Worm (Caenorhabditis elegans) whole organism, L1 larva: ENCODE measurements around the gene C56G2.15.

Experiments
- C04F5.9 ChIP-seq: sonication (generic microtip); optimal IDR thresholded peaks from 2 replicates; lab custom pipeline; 2016; ENCODE audit warnings: missing genetic modification characterization, missing compliant biosample characterization
- C16A3.4 ChIP-seq: fragments of 150-350 bp; optimal IDR thresholded peaks from 2 replicates; lab custom pipeline; 2014; ENCODE audit warnings: missing biosample characterization, missing genetic modification characterization
- Y116A8C.19 ChIP-seq: sonication (generic microtip); optimal IDR thresholded peaks from 2 replicates; lab custom pipeline; 2016; ENCODE audit warnings: missing compliant biosample characterization, missing genetic modification characterization, borderline replicate concordance
- aha-1 ChIP-seq: fragments of 150-350 bp; optimal IDR thresholded peaks from 2 replicates; lab custom pipeline; 2014; ENCODE audit warnings: missing biosample characterization, missing genetic modification characterization
- aly-2 ChIP-seq: fragments of 150-350 bp; optimal IDR thresholded peaks from 2 replicates; lab custom pipeline; 2014; ENCODE audit warnings: missing biosample characterization, missing genetic modification characterization
- blmp-1 ChIP-seq: fragments of 150-350 bp; optimal IDR thresholded peaks from 2 replicates; lab custom pipeline; 2014; ENCODE audit warnings: missing biosample characterization, missing genetic modification characterization
- ceh-63 ChIP-seq: fragments of 200-800 bp; sonication (Bioruptor generic); optimal IDR thresholded peaks from 2 replicates; lab custom pipeline; 2018; ENCODE audit warnings: mild to moderate bottlenecking, missing genetic modification characterization, missing compliant biosample characterization
- ceh-8 ChIP-seq: fragments of 200-800 bp; sonication (Bioruptor generic); optimal IDR thresholded peaks from 2 replicates; lab custom pipeline; 2018; ENCODE audit warnings: mild to moderate bottlenecking, missing genetic modification characterization, moderate library complexity, missing compliant biosample characterization
- ceh-90 ChIP-seq: sonication (generic microtip); optimal IDR thresholded peaks from 2 replicates; lab custom pipeline; 2016; ENCODE audit warnings: missing genetic modification characterization, missing compliant biosample characterization
- ces-1 ChIP-seq: fragments of 150-350 bp; optimal IDR thresholded peaks from 2 replicates; lab custom pipeline; 2014; ENCODE audit warnings: missing biosample characterization, missing genetic modification reagents, missing genetic modification characterization
- dsc-1 ChIP-seq: sonication (generic microtip); optimal IDR thresholded peaks from 2 replicates; lab custom pipeline; 2016; ENCODE audit warnings: mild to moderate bottlenecking, missing genetic modification characterization, missing compliant biosample characterization
- efl-1 ChIP-seq, 4 experiments: fragments of 150-350 bp; optimal IDR thresholded peaks in 3 of 4; peaks in 1 of 4; 1 replicate in 1 of 4; 2 replicates in 3 of 4; lab custom pipeline; 2014; ENCODE audit warnings: missing biosample characterization in 2 of 4, missing genetic modification characterization in 2 of 4, missing genetic modification reagents in 2 of 4
- efl-3 ChIP-seq: fragments of 200-800 bp; sonication (Bioruptor generic); optimal IDR thresholded peaks from 2 replicates; lab custom pipeline; 2018; ENCODE audit warnings: mild to moderate bottlenecking, missing genetic modification characterization, missing compliant biosample characterization
- egl-13 ChIP-seq: sonication (generic microtip); optimal IDR thresholded peaks from 2 replicates; lab custom pipeline; 2016; ENCODE audit warnings: missing genotype, missing genetic modification reagents, missing genetic modification characterization, missing compliant biosample characterization
- egl-27 ChIP-seq, 2 experiments: fragments of 150-350 bp in 1 of 2; sonication (generic microtip); optimal IDR thresholded peaks; 3 replicates each; lab custom pipeline; 2017 to 2018; ENCODE audit warnings: missing biosample characterization in 2 of 2, missing genetic modification characterization in 2 of 2, missing genetic modification reagents in 2 of 2
- elt-2 ChIP-seq: sonication (generic microtip); optimal IDR thresholded peaks from 2 replicates; lab custom pipeline; 2016; ENCODE audit warnings: missing genetic modification characterization, mild to moderate bottlenecking, inconsistent platforms, missing compliant biosample characterization, missing genetic modification reagents
- elt-3 ChIP-seq, 6 experiments: fragments of 150-350 bp in 1 of 6; sonication (generic microtip); optimal IDR thresholded peaks; 2 replicates each; lab custom pipeline; 2017 to 2018; ENCODE audit warnings: missing biosample characterization in 6 of 6, missing genetic modification characterization in 6 of 6, inconsistent platforms in 1 of 6
- ets-5 ChIP-seq: fragments of 200-800 bp; sonication (Bioruptor generic); IDR thresholded peaks from 2 replicates; pipeline ENCODE4 v1.3.6; 2022; ENCODE audit warnings: missing genetic modification characterization, missing compliant biosample characterization
- fkh-4 ChIP-seq: sonication (generic microtip); optimal IDR thresholded peaks from 2 replicates; lab custom pipeline; 2016; ENCODE audit warnings: missing compliant biosample characterization, missing genetic modification characterization, borderline replicate concordance
- fkh-8 ChIP-seq: sonication (generic microtip); optimal IDR thresholded peaks from 2 replicates; lab custom pipeline; 2016; ENCODE audit warnings: mild to moderate bottlenecking, missing genetic modification characterization, missing compliant biosample characterization
- grh-1 ChIP-seq: fragments of 200-800 bp; sonication (Bioruptor generic); IDR thresholded peaks from 2 replicates; pipeline ENCODE4 v1.3.6; 2022; ENCODE audit warnings: missing genetic modification reagents, missing genetic modification characterization, missing compliant biosample characterization
- hlh-17 ChIP-seq: fragments of 200-800 bp; sonication (Bioruptor generic); optimal IDR thresholded peaks from 2 replicates; lab custom pipeline; 2018; ENCODE audit warnings: missing genetic modification characterization, mild to moderate bottlenecking, missing compliant biosample characterization, moderate library complexity, borderline replicate concordance
- hlh-4 ChIP-seq: sonication (generic microtip); optimal IDR thresholded peaks from 2 replicates; lab custom pipeline; 2016; ENCODE audit warnings: mild to moderate bottlenecking, missing genetic modification characterization, missing compliant biosample characterization
- lin-13 ChIP-seq: fragments of 150-350 bp; optimal IDR thresholded peaks from 2 replicates; lab custom pipeline; 2014; ENCODE audit warnings: missing biosample characterization, missing genetic modification reagents, missing genetic modification characterization
- lsy-2 ChIP-seq, 2 experiments: fragments of 150-350 bp; optimal IDR thresholded peaks; 2 replicates each; lab custom pipeline; 2014; ENCODE audit warnings: missing biosample characterization in 2 of 2, missing genetic modification characterization in 2 of 2
- mab-9 ChIP-seq: fragments of 200-800 bp; sonication (Bioruptor generic); IDR thresholded peaks from 2 replicates; pipeline ENCODE4 v1.3.6; 2022; ENCODE audit warnings: missing genetic modification reagents, missing genetic modification characterization, missing compliant biosample characterization
- mdl-1 ChIP-seq, 2 experiments: fragments of 150-350 bp; optimal IDR thresholded peaks; 2 replicates each; lab custom pipeline; 2014 to 2017; ENCODE audit warnings: missing biosample characterization in 2 of 2, missing genetic modification characterization in 2 of 2, inconsistent platforms in 1 of 2
- mef-2 ChIP-seq: fragments of 150-350 bp; optimal IDR thresholded peaks from 2 replicates; lab custom pipeline; 2014; ENCODE audit warnings: missing biosample characterization, missing genetic modification characterization
- nhr-11 ChIP-seq: fragments of 150-350 bp; optimal IDR thresholded peaks from 2 replicates; lab custom pipeline; 2014; ENCODE audit warnings: missing biosample characterization, missing genetic modification characterization
- nhr-12 ChIP-seq: sonication (generic microtip); optimal IDR thresholded peaks from 2 replicates; lab custom pipeline; 2017; ENCODE audit warnings: missing biosample characterization, missing genetic modification characterization
- nhr-19 ChIP-seq: fragments of 200-800 bp; sonication (Bioruptor generic); conservative IDR thresholded peaks from 2 replicates; pipeline ENCODE4 v1.3.6; 2022; ENCODE audit warnings: missing genetic modification characterization, missing compliant biosample characterization
- nhr-47 ChIP-seq: sonication (generic microtip); optimal IDR thresholded peaks from 2 replicates; lab custom pipeline; 2016; ENCODE audit warnings: mild to moderate bottlenecking, missing genetic modification characterization, moderate library complexity, missing compliant biosample characterization
- nhr-77 ChIP-seq: fragments of 150-350 bp; optimal IDR thresholded peaks from 2 replicates; lab custom pipeline; 2014; ENCODE audit warnings: missing biosample characterization, missing genetic modification characterization
- nhr-85 ChIP-seq: sonication (generic microtip); peaks from one replicate; lab custom pipeline; 2016; ENCODE audit warnings: missing genetic modification characterization, inconsistent platforms, missing compliant biosample characterization
- pag-3 ChIP-seq: sonication (generic microtip); optimal IDR thresholded peaks from 2 replicates; lab custom pipeline; 2017; ENCODE audit warnings: missing genetic modification characterization, mild to moderate bottlenecking, missing compliant biosample characterization, antibody characterized with exemption, borderline replicate concordance; ENCODE audit not compliant: insufficient read depth
- pax-3 ChIP-seq: fragments of 200-800 bp; sonication (Bioruptor generic); optimal IDR thresholded peaks from 2 replicates; lab custom pipeline; 2018; ENCODE audit warnings: mild to moderate bottlenecking, missing genetic modification characterization, moderate library complexity, missing compliant biosample characterization
- skn-1 ChIP-seq: fragments of 150-350 bp; optimal IDR thresholded peaks from 2 replicates; lab custom pipeline; 2014; ENCODE audit warnings: missing biosample characterization, missing genetic modification characterization
- snpc-4 ChIP-seq: fragments of 150-350 bp; optimal IDR thresholded peaks from 2 replicates; lab custom pipeline; 2014; ENCODE audit warnings: missing biosample characterization, missing genetic modification characterization
- snu-23 ChIP-seq: sonication (generic microtip); optimal IDR thresholded peaks from 2 replicates; lab custom pipeline; 2016; ENCODE audit warnings: missing genetic modification characterization, missing compliant biosample characterization
- sox-4 ChIP-seq: sonication (generic microtip); optimal IDR thresholded peaks from 2 replicates; lab custom pipeline; 2016; ENCODE audit warnings: missing genetic modification characterization, missing compliant biosample characterization
- sup-37 ChIP-seq: fragments of 200-800 bp; sonication (Bioruptor generic); optimal IDR thresholded peaks from 2 replicates; lab custom pipeline; 2018; ENCODE audit warnings: mild to moderate bottlenecking, missing genetic modification characterization, missing compliant biosample characterization
- unc-62 ChIP-seq: fragments of 150-350 bp; optimal IDR thresholded peaks from 2 replicates; lab custom pipeline; 2014; ENCODE audit warnings: missing biosample characterization, missing genetic modification reagents, missing genetic modification characterization
- unc-86 ChIP-seq: sonication (generic microtip); optimal IDR thresholded peaks from 2 replicates; lab custom pipeline; 2016; ENCODE audit warnings: missing genetic modification characterization, missing compliant biosample characterization
- unc-98 ChIP-seq: fragments of 200-800 bp; sonication (Bioruptor generic); IDR thresholded peaks from 2 replicates; pipeline ENCODE4 v1.3.6; 2022; ENCODE audit warnings: missing genetic modification characterization, missing compliant biosample characterization
- xbp-1 ChIP-seq: sonication (generic microtip); optimal IDR thresholded peaks from 2 replicates; lab custom pipeline; 2016; ENCODE audit warnings: missing genetic modification characterization, missing compliant biosample characterization
- zip-4 ChIP-seq: fragments of 200-800 bp; sonication (Bioruptor generic); optimal IDR thresholded peaks from 2 replicates; lab custom pipeline; 2018; ENCODE audit warnings: mild to moderate bottlenecking, missing genetic modification characterization, moderate library complexity, missing compliant biosample characterization
- ztf-11 ChIP-seq, 2 experiments: sonication (generic microtip); optimal IDR thresholded peaks; 2 replicates each; lab custom pipeline; 2016 to 2017; ENCODE audit warnings: missing genetic modification characterization in 2 of 2, missing biosample characterization in 1 of 2, missing compliant biosample characterization in 1 of 2

Gene C56G2.15

ce11 chrIII:6379129-6379528 lies 11.4 kb upstream of the C56G2.15 start, which contains the start of gene C16A3.6 (continued):
- TF ChIP-seq ztf-11 (tag; optimal IDR thresholded peaks at IDR 0.05; lab: Kevin White, UChicago) (no peak), unc-86 (no peak), efl-3 (GFP tag; lab: Kevin White, UChicago) (no peak), zip-4 (no peak), nhr-77 (no peak), elt-3 (tag; optimal IDR thresholded peaks at IDR 0.05; lab: Kevin White, UChicago) (peak in 1 of 6 experiments; percentile 32), efl-1 (optimal IDR thresholded peaks at IDR 0.05; lab: Kevin White, UChicago) (peak in 1 of 2 experiments; percentile 44), efl-1 (GFP tag; optimal IDR thresholded peaks at IDR 0.05 in 1 of 2; lab: Kevin White, UChicago) (peak; percentile 37 to 71), grh-1 (no peak), aha-1 (tag; lab: Kevin White, UChicago) (no peak), ets-5 (GFP tag; lab: Robert Waterston, UW) (no peak), nhr-11 (no peak), nhr-19 (GFP tag; lab: Robert Waterston, UW) (no peak), ceh-90 (no peak), elt-2 (tag; lab: Kevin White, UChicago) (no peak), egl-27 (tag; optimal IDR thresholded peaks at IDR 0.05; lab: Kevin White, UChicago) (no peak), aly-2 (tag; lab: Kevin White, UChicago) (peak; percentile 33), nhr-85 (tag; lab: Kevin White, UChicago) (no peak), mab-9 (GFP tag; lab: Robert Waterston, UW) (peak; percentile 43; the same call in 1 of the 2 replicates), snpc-4 (tag; lab: Kevin White, UChicago) (no peak), C16A3.4 (tag; lab: Kevin White, UChicago) (no peak), hlh-17 (GFP tag; lab: Kevin White, UChicago) (no peak), blmp-1 (tag; lab: Kevin White, UChicago) (no peak), sup-37 (GFP tag; lab: Kevin White, UChicago) (no peak), egl-13 (tag; lab: Kevin White, UChicago) (no peak), dsc-1 (tag; lab: Kevin White, UChicago) (no peak), ceh-63 (GFP tag; lab: Kevin White, UChicago) (no peak), pag-3 (tag; lab: Kevin White, UChicago) (no peak), pax-3 (tag; lab: Kevin White, UChicago) (no peak), xbp-1 (no peak), snu-23 (GFP tag; lab: Kevin White, UChicago) (peak; percentile 17), Y116A8C.19 (tag; lab: Kevin White, UChicago) (no peak), fkh-4 (tag; lab: Kevin White, UChicago) (no peak), unc-98 (no peak), skn-1 (tag; lab: Kevin White, UChicago) (no peak), fkh-8 (tag; lab: Kevin White, UChicago) (no peak), unc-62 (GFP tag; lab: Kevin White, UChicago) (no peak), nhr-47 (tag; lab: Kevin White, UChicago) (peak; percentile 37), lsy-2 (tag; optimal IDR thresholded peaks at IDR 0.05; lab: Kevin White, UChicago) (peak; percentile 49 to 73), C04F5.9 (tag; lab: Kevin White, UChicago) (no peak), mdl-1 (tag; optimal IDR thresholded peaks at IDR 0.05; lab: Kevin White, UChicago) (no peak), hlh-4 (tag; lab: Kevin White, UChicago) (no peak), ceh-8 (GFP tag; lab: Kevin White, UChicago) (no peak), nhr-12 (tag; lab: Kevin White, UChicago) (no peak), ces-1 (no peak), sox-4 (no peak), lin-13 (GFP tag; lab: Kevin White, UChicago) (no peak), mef-2 (tag; lab: Kevin White, UChicago) (no peak)
